Worm (Caenorhabditis elegans): Measurements from ENCODE around the gene F14H8.4.
A peak's percentile ranks its signal among the peaks of the same experiment; 100 is the strongest.

The F14H8.4 gene

ce11 chrV:15001536-15001935 lies 22.1 kb upstream of the F14H8.4 start (continued):
- TF ChIP-seq dox-1 (GFP tag; IDR thresholded peaks at IDR 0.05) (peak; percentile 11; the same call in 1 of the 2 replicates), ZK185.1 (tag; optimal IDR thresholded peaks at IDR 0.05; ENCODE audit: poor library complexity, severe bottlenecking) (no peak), sea-2 (GFP tag; IDR thresholded peaks at IDR 0.05) (no peak), zfh-2 (GFP tag; conservative IDR thresholded peaks at IDR 0.05) (peak; percentile 87), fkh-3 (tag; optimal IDR thresholded peaks at IDR 0.05) (no peak), rpc-1 (optimal IDR thresholded peaks at IDR 0.05) (no peak), rpc-1 (tag; optimal IDR thresholded peaks at IDR 0.05) (no peak), unc-130 (GFP tag; optimal IDR thresholded peaks at IDR 0.05) (no peak), sptf-2 (GFP tag; optimal IDR thresholded peaks at IDR 0.05) (peak; percentile 2), unc-62 (GFP tag; optimal IDR thresholded peaks at IDR 0.05) (no peak), lsy-27 (tag; optimal IDR thresholded peaks at IDR 0.05; ENCODE audit: borderline replicate concordance, insufficient read depth) (no peak), pbrm-1 (GFP tag; IDR thresholded peaks at IDR 0.05) (no peak), ceh-27 (GFP tag; optimal IDR thresholded peaks at IDR 0.05) (no peak), Y56A3A.18 (GFP tag; IDR thresholded peaks at IDR 0.05) (no peak), ztf-3 (GFP tag; optimal IDR thresholded peaks at IDR 0.05) (no peak), bed-2 (GFP tag; IDR thresholded peaks at IDR 0.05) (no peak), F33H1.4 (GFP tag; IDR thresholded peaks at IDR 0.05) (no peak), akir-1 (GFP tag; optimal IDR thresholded peaks at IDR 0.05) (no peak), attf-6 (GFP tag; IDR thresholded peaks at IDR 0.05) (peak; percentile 35; the same call in 1 of the 2 replicates), hsf-1 (GFP tag; IDR thresholded peaks at IDR 0.05) (peak; percentile 5; the same call in 1 of the 2 replicates)

ce11 chrV:15002184-15002690 lies 21.4 kb upstream of the F14H8.4 start, which contains the start of the genes fib-1 and mut-15:
Gene fib-1 (minus strand): TSS chrV:15002223.
Gene mut-15 (plus strand): TSS chrV:15002543.
- TF ChIP-seq K12H6.12 (tag; optimal IDR thresholded peaks at IDR 0.05) (peak; percentile 85), ceh-27 (GFP tag; optimal IDR thresholded peaks at IDR 0.05) (peak; percentile 95), B0019.2 (GFP tag; conservative IDR thresholded peaks at IDR 0.05) (peak; percentile 59; the same call in 1 of the 2 replicates), snpc-1.3 (tag; optimal IDR thresholded peaks at IDR 0.05; ENCODE audit: insufficient read depth) (peak; percentile 49), T26A5.8 (tag; optimal IDR thresholded peaks at IDR 0.05) (no peak), him-1 (tag; optimal IDR thresholded peaks at IDR 0.05) (peak; percentile 18), F23B12.7 (tag; optimal IDR thresholded peaks at IDR 0.05; ENCODE audit: insufficient read depth) (peak; percentile 86), die-1 (tag; optimal IDR thresholded peaks at IDR 0.05) (no peak), rec-8 (tag; optimal IDR thresholded peaks at IDR 0.05) (no peak), ZK185.1 (tag; optimal IDR thresholded peaks at IDR 0.05; ENCODE audit: poor library complexity, severe bottlenecking) (peak; percentile 65), ceh-79 (tag; optimal IDR thresholded peaks at IDR 0.05) (no peak), lin-54 (GFP tag; optimal IDR thresholded peaks at IDR 0.05) (peak; percentile 80), hlh-26 (GFP tag; conservative IDR thresholded peaks at IDR 0.05) (no peak), pbrm-1 (GFP tag; IDR thresholded peaks at IDR 0.05) (peak; percentile 91), F52B5.7 (tag; optimal IDR thresholded peaks at IDR 0.05) (no peak), ama-1 (optimal IDR thresholded peaks at IDR 0.05) (no peak), ama-1 (GFP tag; optimal IDR thresholded peaks at IDR 0.05) (no peak), madf-10 (tag; optimal IDR thresholded peaks at IDR 0.05) (peak; percentile 82), ztf-25 (GFP tag; IDR thresholded peaks at IDR 0.05) (0 out of 2 replicates have a peak, but pooled peaks have one; percentile 14), ztf-18 (tag; optimal IDR thresholded peaks at IDR 0.05) (peak; percentile 50), madf-3 (GFP tag; IDR thresholded peaks at IDR 0.05) (no peak), hsf-1 (GFP tag; IDR thresholded peaks at IDR 0.05) (peak; percentile 71), pha-4 (tag; optimal IDR thresholded peaks at IDR 0.05) (peak; percentile 85), dpl-1 (GFP tag; optimal IDR thresholded peaks at IDR 0.05) (peak; percentile 54), efl-1 (GFP tag; optimal IDR thresholded peaks at IDR 0.05) (peak; percentile 66), F33H1.4 (GFP tag; IDR thresholded peaks at IDR 0.05) (peak; percentile 98), lir-1 (GFP tag; conservative IDR thresholded peaks at IDR 0.05) (peak; percentile 54; the same call in 1 of the 2 replicates), attf-6 (GFP tag; IDR thresholded peaks at IDR 0.05) (0 out of 2 replicates have a peak, but pooled peaks have one; percentile 42), nfyb-1 (GFP tag; IDR thresholded peaks at IDR 0.05) (peak; percentile 87), ztf-26 (tag; optimal IDR thresholded peaks at IDR 0.05) (peak; percentile 75), F37B4.10 (GFP tag; IDR thresholded peaks at IDR 0.05) (no peak), snpc-1.1 (tag; optimal IDR thresholded peaks at IDR 0.05; ENCODE audit: insufficient read depth) (peak; percentile 23), ceh-100 (GFP tag; IDR thresholded peaks at IDR 0.05) (peak; percentile 98)
